Fruit fly (Drosophila melanogaster): ENCODE measurements around the gene CG43390.

Gene CG43390

DNA sequence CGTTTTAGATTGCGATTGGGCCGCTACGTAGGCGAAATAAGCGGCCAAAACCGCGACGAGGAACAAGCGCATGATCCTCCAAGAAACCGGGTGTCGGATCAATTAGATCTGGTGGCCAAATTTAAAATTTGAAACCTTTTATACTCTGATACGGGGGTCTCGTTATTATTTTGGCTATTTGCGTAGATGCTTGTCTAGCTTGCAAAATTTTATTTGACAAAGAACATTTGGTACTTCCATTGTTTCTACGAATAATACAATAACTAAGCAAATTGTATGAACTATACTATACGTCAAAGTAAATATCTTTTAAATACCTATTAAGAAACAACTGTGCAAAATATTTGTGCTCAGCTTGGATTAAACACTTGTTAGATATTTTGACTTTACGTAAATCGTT, 40.3 kb upstream of the CG43390 start, which contains the start of gene Muc68Ca:
Gene Muc68Ca (minus strand): TSS at position 101 of the 400 bp plus-strand sequence.
- TF ChIP-seq CG2875 (GFP tag; optimal IDR thresholded peaks at IDR 0.05) (no peak), Sry-δ (GFP tag; optimal IDR thresholded peaks at IDR 0.05) (no peak)

- TF ChIP-seq caup (GFP tag; optimal IDR thresholded peaks at IDR 0.05; ENCODE audit: severe bottlenecking) = peak; percentile 42
- TF ChIP-seq CG8944 (GFP tag; optimal IDR thresholded peaks at IDR 0.05) = no peak
- TF ChIP-seq CG18599 (GFP tag; optimal IDR thresholded peaks at IDR 0.05) = peak; percentile 43
- TF ChIP-seq CG13296 (GFP tag; optimal IDR thresholded peaks at IDR 0.05) = peak; percentile 6
- 0 out of 3 replicates have a peak, but pooled peaks have one; percentile 25 for TF ChIP-seq CG11695 (GFP tag; IDR thresholded peaks at IDR 0.05)
- no peak for TF ChIP-seq bbx (GFP tag; IDR thresholded peaks at IDR 0.05; ENCODE audit: partially characterized antibody)
- 0 out of 2 replicates have a peak, but pooled peaks have one; percentile 35 for TF ChIP-seq sob (GFP tag; IDR thresholded peaks at IDR 0.05)
- TF ChIP-seq Fer1 (GFP tag; optimal IDR thresholded peaks at IDR 0.05) = peak; percentile 21
- TF ChIP-seq lab (GFP tag; optimal IDR thresholded peaks at IDR 0.05) = peak; percentile 52
Measured at dm6 chr3L:11609835-11610234, 30.1 kb upstream of the CG43390 start, which contains the start of gene CG42832. Gene CG42832, plus strand, starts transcription at chr3L:11610135.

dm6 chr3L:11609153-11609809, 29.5 kb upstream of the CG43390 start, which contains the start of gene Duba:
Gene Duba, minus strand, starts transcription at chr3L:11609465.
- TF ChIP-seq tio (GFP tag; optimal IDR thresholded peaks at IDR 0.05) = no peak
- TF ChIP-seq CG11456 (GFP tag; IDR thresholded peaks at IDR 0.05) = no peak
- no peak for TF ChIP-seq CG32772 (GFP tag; IDR thresholded peaks at IDR 0.05)
- TF ChIP-seq BEAF-32 (GFP tag; optimal IDR thresholded peaks at IDR 0.05) = peak; percentile 39
- TF ChIP-seq oc (tag; optimal IDR thresholded peaks at IDR 0.05) = no peak
- TF ChIP-seq pho (GFP tag; optimal IDR thresholded peaks at IDR 0.05) = no peak
- TF ChIP-seq al (GFP tag; IDR thresholded peaks at IDR 0.05) = no peak
- TF ChIP-seq ro (GFP tag; IDR thresholded peaks at IDR 0.05) = no peak
- TF ChIP-seq Dp (GFP tag; optimal IDR thresholded peaks at IDR 0.05) = peak; percentile 1
- TF ChIP-seq vvl (GFP tag; IDR thresholded peaks at IDR 0.05) = peak; percentile 41; the same call in 1 of the 2 replicates
- TF ChIP-seq CG17802 (tag; optimal IDR thresholded peaks at IDR 0.05) = peak; percentile 72
- TF ChIP-seq so (GFP tag; IDR thresholded peaks at IDR 0.05) = no peak
- no peak for TF ChIP-seq CG18011 (GFP tag; optimal IDR thresholded peaks at IDR 0.05)
- TF ChIP-seq CkIIα-i1 (GFP tag; IDR thresholded peaks at IDR 0.05) = no peak
- no peak for TF ChIP-seq CG18619 (GFP tag; optimal IDR thresholded peaks at IDR 0.05)
- TF ChIP-seq CG10431 (GFP tag; optimal IDR thresholded peaks at IDR 0.05) = no peak
- TF ChIP-seq sob (GFP tag; IDR thresholded peaks at IDR 0.05) = no peak
- TF ChIP-seq CG14965 (GFP tag; optimal IDR thresholded peaks at IDR 0.05; ENCODE audit: borderline replicate concordance) = no peak
- TF ChIP-seq knrl (GFP tag; IDR thresholded peaks at IDR 0.05; ENCODE audit: partially characterized antibody) = 0 out of 3 replicates have a peak, but pooled peaks have one; percentile 6
- no peak for TF ChIP-seq br (optimal IDR thresholded peaks at IDR 0.05)
- peak; percentile 29; the same call in 1 of the 3 replicates for TF ChIP-seq CG6791 (GFP tag; IDR thresholded peaks at IDR 0.05; ENCODE audit: partially characterized antibody)
- peak; percentile 63 for TF ChIP-seq pita (GFP tag; optimal IDR thresholded peaks at IDR 0.05)
- no peak for TF ChIP-seq HLH4C (GFP tag; IDR thresholded peaks at IDR 0.05; ENCODE audit: partially characterized antibody)
- no peak for TF ChIP-seq jing (GFP tag; optimal IDR thresholded peaks at IDR 0.05)
- TF ChIP-seq CG5245 (GFP tag; optimal IDR thresholded peaks at IDR 0.05) = no peak
- no peak for TF ChIP-seq CG18599 (GFP tag; optimal IDR thresholded peaks at IDR 0.05)
- no peak for TF ChIP-seq Sox102F (GFP tag; optimal IDR thresholded peaks at IDR 0.05)
- TF ChIP-seq E2f1 (GFP tag; IDR thresholded peaks at IDR 0.05) = no peak
- no peak for TF ChIP-seq esg (GFP tag; conservative IDR thresholded peaks at IDR 0.05)
- no peak for TF ChIP-seq tx (GFP tag; optimal IDR thresholded peaks at IDR 0.05)
- TF ChIP-seq CG1603 (tag; optimal IDR thresholded peaks at IDR 0.05) = no peak
- TF ChIP-seq CG12391 (tag; optimal IDR thresholded peaks at IDR 0.05) = no peak
- no peak for TF ChIP-seq Elba2 (GFP tag; optimal IDR thresholded peaks at IDR 0.05)
- TF ChIP-seq CG3847 (GFP tag; IDR thresholded peaks at IDR 0.05) = no peak
- peak; percentile 98 for TF ChIP-seq Meics (GFP tag; optimal IDR thresholded peaks at IDR 0.05)
- TF ChIP-seq sna (GFP tag; IDR thresholded peaks at IDR 0.05; ENCODE audit: partially characterized antibody) = no peak
